Worm (Caenorhabditis elegans) whole organism, L4/young adult: Measurements from ENCODE around the gene srh-171.

ENCODE experiments used
- dao-5 ChIP-seq: sonication (generic microtip); optimal IDR thresholded peaks from 2 replicates; lab custom pipeline; 2016; ENCODE audit warnings: missing genotype, missing genetic modification characterization, moderate library complexity, missing compliant biosample characterization
- him-1 ChIP-seq: sonication (generic microtip); optimal IDR thresholded peaks from 2 replicates; lab custom pipeline; 2016; ENCODE audit warnings: missing genotype, missing genetic modification reagents, missing genetic modification characterization, missing compliant biosample characterization

- no peak for TF ChIP-seq him-1 (tag; lab: Kevin White, UChicago)
- no peak for TF ChIP-seq dao-5 (tag; lab: Kevin White, UChicago)
Observed at ce11 chrV:19986788-19987187, 21.3 kb downstream of the srh-171 start.
